Fruit fly (Drosophila melanogaster) whole organism, embryonic: ENCODE measurements around the gene mxc.

Source experiments
- CG10209 ChIP-seq: fragments of 200-800 bp; sonication (Bioruptor generic); optimal IDR thresholded peaks from 3 replicates; lab custom pipeline; 2017; ENCODE audit warnings: missing biosample characterization, mild to moderate bottlenecking, missing genetic modification characterization, missing genetic modification reagents
- CG10565 ChIP-seq: fragments of 200-800 bp; sonication (Bioruptor generic); optimal IDR thresholded peaks from 3 replicates; lab custom pipeline; 2016; ENCODE audit warnings: missing biosample characterization, mild to moderate bottlenecking, missing genetic modification characterization
- CG13424 ChIP-seq: fragments of 200-800 bp; sonication (Bioruptor generic); optimal IDR thresholded peaks from 2 replicates; lab custom pipeline; 2019; ENCODE audit warnings: missing biosample characterization, mild to moderate bottlenecking, missing genetic modification characterization, moderate library complexity
- CG13624 ChIP-seq: fragments of 200-800 bp; sonication (Bioruptor generic); optimal IDR thresholded peaks from 2 replicates; lab custom pipeline; 2016; ENCODE audit warnings: missing biosample characterization, missing genetic modification characterization
- CG14050 ChIP-seq: fragments of 200-800 bp; sonication (Bioruptor generic); IDR thresholded peaks from 3 replicates; pipeline ENCODE4 v1.3.6; 2022; ENCODE audit warnings: missing biosample characterization, missing genetic modification characterization
- CG14710 ChIP-seq: fragments of 200-800 bp; sonication (Bioruptor generic); optimal IDR thresholded peaks from 3 replicates; lab custom pipeline; 2019; ENCODE audit warnings: missing biosample characterization, mild to moderate bottlenecking, missing genetic modification characterization, moderate library complexity
- CG14965 ChIP-seq: fragments of 200-800 bp; sonication (Bioruptor generic); optimal IDR thresholded peaks from 2 replicates; lab custom pipeline; 2016; ENCODE audit warnings: missing biosample characterization, missing genetic modification characterization, borderline replicate concordance
- CG15514 ChIP-seq: fragments of 200-800 bp; sonication (Bioruptor generic); optimal IDR thresholded peaks from 3 replicates; lab custom pipeline; 2017; ENCODE audit warnings: missing biosample characterization, missing genetic modification characterization, mild to moderate bottlenecking, moderate library complexity, missing genetic modification reagents
- CG18619 ChIP-seq: fragments of 200-800 bp; sonication (Bioruptor generic); optimal IDR thresholded peaks from 3 replicates; lab custom pipeline; 2017; ENCODE audit warnings: missing biosample characterization, mild to moderate bottlenecking, missing genetic modification characterization
- CG31388 ChIP-seq: fragments of 200-800 bp; sonication (Bioruptor generic); optimal IDR thresholded peaks from 2 replicates; lab custom pipeline; 2016; ENCODE audit warnings: missing biosample characterization, missing genetic modification characterization
- CG32532 ChIP-seq: fragments of 200-800 bp; sonication (Bioruptor generic); IDR thresholded peaks from 2 replicates; pipeline ENCODE4 v1.3.6; 2022; ENCODE audit warnings: missing biosample characterization, missing genetic modification characterization
- CG6689 ChIP-seq: fragments of 200-800 bp; sonication (Bioruptor generic); IDR thresholded peaks from 2 replicates; pipeline ENCODE4 v1.3.6; 2022; ENCODE audit warnings: missing biosample characterization, missing genetic modification characterization
- CG6854 ChIP-seq: fragments of 200-800 bp; sonication (Bioruptor generic); optimal IDR thresholded peaks from 3 replicates; lab custom pipeline; 2017; ENCODE audit warnings: missing biosample characterization, mild to moderate bottlenecking, missing genetic modification characterization
- CG7271 ChIP-seq: fragments of 200-800 bp; sonication (Bioruptor generic); optimal IDR thresholded peaks from 2 replicates; lab custom pipeline; 2018; ENCODE audit warnings: missing biosample characterization, mild to moderate bottlenecking, missing genetic modification characterization, moderate library complexity
- CG7745 ChIP-seq: fragments of 200-800 bp; sonication (Bioruptor generic); optimal IDR thresholded peaks from 2 replicates; lab custom pipeline; 2018; ENCODE audit warnings: missing biosample characterization, mild to moderate bottlenecking, missing genetic modification characterization, moderate library complexity
- CG8281 ChIP-seq: fragments of 200-800 bp; sonication (Bioruptor generic); optimal IDR thresholded peaks from 2 replicates; lab custom pipeline; 2018; ENCODE audit warnings: missing biosample characterization, mild to moderate bottlenecking, missing genetic modification characterization, moderate library complexity
- CG8290 ChIP-seq, 3 experiments: fragments of 200-800 bp; sonication (Bioruptor generic); optimal IDR thresholded peaks; 2 replicates each; lab custom pipeline; 2016 to 2019; ENCODE audit warnings: missing biosample characterization in 3 of 3, missing genetic modification characterization in 3 of 3, mild to moderate bottlenecking in 2 of 3, moderate library complexity in 1 of 3
- CG8388 ChIP-seq: fragments of 200-800 bp; sonication (Bioruptor generic); optimal IDR thresholded peaks from 2 replicates; lab custom pipeline; 2019; ENCODE audit warnings: missing biosample characterization, mild to moderate bottlenecking, missing genetic modification characterization, moderate library complexity
- CG9797 ChIP-seq: fragments of 200-800 bp; sonication (Bioruptor generic); optimal IDR thresholded peaks from 3 replicates; lab custom pipeline; 2018; ENCODE audit warnings: missing biosample characterization, mild to moderate bottlenecking, missing genetic modification characterization
- GATAe ChIP-seq: fragments of 200-800 bp; sonication (Bioruptor generic); conservative IDR thresholded peaks from 2 replicates; pipeline ENCODE4 v1.3.6; 2022; ENCODE audit warnings: missing biosample characterization, missing genetic modification characterization
- Gsc ChIP-seq: fragments of 200-800 bp; sonication (Bioruptor generic); IDR thresholded peaks from 2 replicates; pipeline ENCODE4 v1.3.6; 2022; ENCODE audit warnings: missing biosample characterization, missing genetic modification characterization
- HLHmδ ChIP-seq: fragments of 200-800 bp; sonication (Bioruptor generic); optimal IDR thresholded peaks from 2 replicates; lab custom pipeline; 2018; ENCODE audit warnings: missing biosample characterization, mild to moderate bottlenecking, missing genetic modification characterization, moderate library complexity
- Hey ChIP-seq: fragments of 200-800 bp; sonication (Bioruptor generic); optimal IDR thresholded peaks from 3 replicates; lab custom pipeline; 2018; ENCODE audit warnings: missing biosample characterization, mild to moderate bottlenecking, missing genetic modification characterization
- Hr78 ChIP-seq, 2 experiments: fragments of 200-800 bp in 1 of 2; fragments of >200 bp in 1 of 2; sonication (Bioruptor generic) in 1 of 2; optimal IDR thresholded peaks; 2 replicates each; lab custom pipeline; 2017 to 2019; ENCODE audit warnings: missing biosample characterization in 2 of 2, missing genetic modification characterization in 2 of 2, mild to moderate bottlenecking in 1 of 2, moderate library complexity in 1 of 2
- MESR4 ChIP-seq: fragments of 200-800 bp; sonication (Bioruptor generic); optimal IDR thresholded peaks from 2 replicates; lab custom pipeline; 2018; ENCODE audit warnings: missing biosample characterization, mild to moderate bottlenecking, missing genetic modification characterization, moderate library complexity
- Myb ChIP-seq: fragments of 200-800 bp; sonication (Bioruptor generic); optimal IDR thresholded peaks from 2 replicates; lab custom pipeline; 2016; ENCODE audit warnings: missing biosample characterization, missing genetic modification characterization
- Opbp ChIP-seq: fragments of 200-800 bp; sonication (Bioruptor generic); IDR thresholded peaks from 3 replicates; pipeline ENCODE4 v1.3.6; 2022; ENCODE audit warnings: missing biosample characterization, missing genetic modification characterization; ENCODE audit not compliant: partially characterized antibody
- Poxn ChIP-seq: fragments of 200-800 bp; sonication (Bioruptor generic); IDR thresholded peaks from 2 replicates; pipeline ENCODE4 v1.3.6; 2022; ENCODE audit warnings: missing biosample characterization, missing genetic modification characterization
- Ravus ChIP-seq: fragments of 200-800 bp; sonication (Bioruptor generic); IDR thresholded peaks from 2 replicates; pipeline ENCODE4 v1.3.6; 2022; ENCODE audit warnings: missing biosample characterization, missing genetic modification characterization
- Ssrp ChIP-seq: fragments of 200-800 bp; sonication (Bioruptor generic); optimal IDR thresholded peaks from 2 replicates; lab custom pipeline; 2018; ENCODE audit warnings: missing biosample characterization, mild to moderate bottlenecking, missing genetic modification characterization, moderate library complexity
- ato ChIP-seq: fragments of 200-800 bp; sonication (Bioruptor generic); IDR thresholded peaks from 2 replicates; pipeline ENCODE4 v1.3.6; 2022; ENCODE audit warnings: missing biosample characterization, missing genetic modification characterization; ENCODE audit not compliant: partially characterized antibody
- bowl ChIP-seq: fragments of 200-800 bp; sonication (Bioruptor generic); IDR thresholded peaks from 2 replicates; pipeline ENCODE4 v1.3.6; 2022; ENCODE audit warnings: missing biosample characterization, missing genetic modification characterization
- crol ChIP-seq: fragments of 200-800 bp; sonication (Bioruptor generic); IDR thresholded peaks from 2 replicates; pipeline ENCODE4 v1.3.6; 2022; ENCODE audit warnings: missing biosample characterization, missing genetic modification characterization
- cwo ChIP-seq: fragments of 200-800 bp; sonication (Bioruptor generic); optimal IDR thresholded peaks from 3 replicates; lab custom pipeline; 2017; ENCODE audit warnings: missing biosample characterization, missing genetic modification characterization, mild to moderate bottlenecking, moderate library complexity, missing genetic modification reagents
- esg ChIP-seq: fragments of 200-800 bp; sonication (Bioruptor generic); conservative IDR thresholded peaks from 2 replicates; pipeline ENCODE4 v1.3.6; 2022; ENCODE audit warnings: missing biosample characterization, missing genetic modification characterization
- fd3F ChIP-seq: fragments of 200-800 bp; sonication (Bioruptor generic); optimal IDR thresholded peaks from 2 replicates; lab custom pipeline; 2018; ENCODE audit warnings: missing biosample characterization, mild to moderate bottlenecking, missing genetic modification characterization, moderate library complexity
- fd96Cb ChIP-seq: fragments of 200-800 bp; sonication (Bioruptor generic); optimal IDR thresholded peaks from 2 replicates; lab custom pipeline; 2018; ENCODE audit warnings: missing biosample characterization, mild to moderate bottlenecking, missing genetic modification characterization, moderate library complexity
- gfzf ChIP-seq: fragments of 200-800 bp; sonication (Bioruptor generic); optimal IDR thresholded peaks from 2 replicates; lab custom pipeline; 2016; ENCODE audit warnings: missing biosample characterization, mild to moderate bottlenecking, missing genetic modification characterization, moderate library complexity
- gsb ChIP-seq: fragments of 200-800 bp; sonication (Bioruptor generic); IDR thresholded peaks from 2 replicates; pipeline ENCODE4 v1.3.6; 2022; ENCODE audit warnings: missing biosample characterization, missing genetic modification characterization
- kay ChIP-seq: fragments of 200-800 bp; sonication (Bioruptor generic); optimal IDR thresholded peaks from 2 replicates; lab custom pipeline; 2016; ENCODE audit warnings: missing biosample characterization, missing genetic modification characterization
- ken ChIP-seq: fragments of 200-800 bp; sonication (Bioruptor generic); IDR thresholded peaks from 3 replicates; pipeline ENCODE4 v1.3.6; 2022; ENCODE audit warnings: missing biosample characterization, missing genetic modification characterization
- onecut ChIP-seq: fragments of 200-800 bp; sonication (Bioruptor generic); IDR thresholded peaks from 2 replicates; pipeline ENCODE4 v1.3.6; 2022; ENCODE audit warnings: missing biosample characterization, missing genetic modification characterization
- pfk ChIP-seq: fragments of 200-800 bp; sonication (Bioruptor generic); optimal IDR thresholded peaks from 2 replicates; lab custom pipeline; 2018; ENCODE audit warnings: missing biosample characterization, mild to moderate bottlenecking, missing genetic modification characterization, moderate library complexity
- ro ChIP-seq: fragments of 200-800 bp; sonication (Bioruptor generic); IDR thresholded peaks from 2 replicates; pipeline ENCODE4 v1.3.6; 2022; ENCODE audit warnings: missing biosample characterization, missing genetic modification characterization
- sisA ChIP-seq: fragments of 200-800 bp; sonication (Bioruptor generic); IDR thresholded peaks from 2 replicates; pipeline ENCODE4 v1.3.6; 2022; ENCODE audit warnings: missing biosample characterization, missing genetic modification characterization
- sna ChIP-seq: fragments of 200-800 bp; sonication (Bioruptor generic); IDR thresholded peaks from 2 replicates; pipeline ENCODE4 v1.3.6; 2022; ENCODE audit warnings: missing biosample characterization, missing genetic modification characterization; ENCODE audit not compliant: partially characterized antibody
- tio ChIP-seq: fragments of 200-800 bp; sonication (Bioruptor generic); optimal IDR thresholded peaks from 2 replicates; lab custom pipeline; 2017; ENCODE audit warnings: missing biosample characterization, missing genetic modification characterization, inconsistent platforms
- vfl ChIP-seq: fragments of 200-800 bp; sonication (Bioruptor generic); optimal IDR thresholded peaks from 2 replicates; lab custom pipeline; 2016; ENCODE audit warnings: missing biosample characterization, missing genetic modification characterization
- z ChIP-seq: fragments of 200-800 bp; sonication (Bioruptor generic); IDR thresholded peaks from 3 replicates; pipeline ENCODE4 v1.3.6; 2022; ENCODE audit warnings: missing biosample characterization, missing genetic modification characterization

mxc gene

dm6 chrX:9243417-9243884 lies at the start of gene mxc, which contains the start of gene Larp7 (continued):
- TF ChIP-seq gfzf (GFP tag; lab: Kevin White, UChicago) (peak; percentile 45), Myb (peak; percentile 76), pfk (GFP tag; lab: Kevin White, UChicago) (no peak), ro (GFP tag; lab: Robert Waterston, UW) (no peak), Opbp (GFP tag; lab: Robert Waterston, UW) (peak; percentile 71; the same call in 2 of the 3 replicates), Poxn (GFP tag; lab: Robert Waterston, UW) (no peak), CG32532 (GFP tag; lab: Robert Waterston, UW) (peak; percentile 64; the same call in 1 of the 2 replicates), CG10209 (peak; percentile 27), bowl (GFP tag; lab: Robert Waterston, UW) (no peak), Ssrp (tag; lab: Kevin White, UChicago) (peak; percentile 59), z (GFP tag; lab: Robert Waterston, UW) (no peak), CG15514 (GFP tag; lab: Kevin White, UChicago) (no peak), vfl (GFP tag; lab: Kevin White, UChicago) (peak; percentile 47), CG13424 (tag; lab: Kevin White, UChicago) (peak; percentile 72), crol (GFP tag; lab: Robert Waterston, UW) (no peak), Hey (no peak), CG7745 (no peak), kay (peak; percentile 14), fd96Cb (peak; percentile 3), CG7271 (tag; lab: Kevin White, UChicago) (no peak), Ravus (no peak), tio (GFP tag; lab: Kevin White, UChicago) (no peak), CG14050 (GFP tag; lab: Robert Waterston, UW) (peak; percentile 24; the same call in 1 of the 3 replicates), CG8388 (GFP tag; lab: Kevin White, UChicago) (peak; percentile 7), CG8290 (GFP tag; optimal IDR thresholded peaks at IDR 0.05; lab: Kevin White, UChicago) (peak; percentile 3), CG8290 (tag; optimal IDR thresholded peaks at IDR 0.05; lab: Kevin White, UChicago) (no peak), Hr78 (GFP tag; optimal IDR thresholded peaks at IDR 0.05; lab: Kevin White, UChicago) (no peak), gsb (GFP tag; lab: Robert Waterston, UW) (no peak), CG10565 (no peak), sisA (GFP tag; lab: Robert Waterston, UW) (peak; percentile 66), CG13624 (peak; percentile 70), sna (GFP tag; lab: Robert Waterston, UW) (peak; percentile 86), GATAe (GFP tag; lab: Robert Waterston, UW) (no peak), CG31388 (GFP tag; lab: Kevin White, UChicago) (no peak), CG8281 (tag; lab: Kevin White, UChicago) (no peak), CG18619 (GFP tag; lab: Kevin White, UChicago) (peak; percentile 43), ato (GFP tag; lab: Robert Waterston, UW) (no peak), Gsc (GFP tag; lab: Robert Waterston, UW) (no peak), onecut (GFP tag; lab: Robert Waterston, UW) (no peak), esg (peak; percentile 40; the same call in 1 of the 2 replicates), CG14965 (GFP tag; lab: Kevin White, UChicago) (no peak), fd3F (GFP tag; lab: Kevin White, UChicago) (peak; percentile 55), CG6854 (GFP tag; lab: Kevin White, UChicago) (no peak), CG6689 (peak; percentile 57; the same call in 1 of the 2 replicates), cwo (no peak), MESR4 (no peak), CG9797 (GFP tag; lab: Kevin White, UChicago) (peak; percentile 53), ken (GFP tag; lab: Robert Waterston, UW) (no peak), CG14710 (tag; lab: Kevin White, UChicago) (peak; percentile 80), HLHmδ (GFP tag; lab: Kevin White, UChicago) (no peak)
